Worm (Caenorhabditis elegans) whole organism, early embryonic: Measurements from ENCODE around the gene egl-4.

Source experiments
- F13C5.2 ChIP-seq: sonication (generic microtip); optimal IDR thresholded peaks from 2 replicates; lab custom pipeline; 2017; ENCODE audit warnings: mild to moderate bottlenecking, missing genetic modification characterization, inconsistent platforms, missing compliant biosample characterization
- ama-1 ChIP-seq: fragments of 150-350 bp; optimal IDR thresholded peaks from 2 replicates; lab custom pipeline; 2014
- pes-1 ChIP-seq: fragments of 200-800 bp; sonication (Bioruptor generic); IDR thresholded peaks from 2 replicates; pipeline ENCODE4 v1.3.6; 2022; ENCODE audit warnings: missing genetic modification reagents, missing genetic modification characterization, missing compliant biosample characterization

DNA sequence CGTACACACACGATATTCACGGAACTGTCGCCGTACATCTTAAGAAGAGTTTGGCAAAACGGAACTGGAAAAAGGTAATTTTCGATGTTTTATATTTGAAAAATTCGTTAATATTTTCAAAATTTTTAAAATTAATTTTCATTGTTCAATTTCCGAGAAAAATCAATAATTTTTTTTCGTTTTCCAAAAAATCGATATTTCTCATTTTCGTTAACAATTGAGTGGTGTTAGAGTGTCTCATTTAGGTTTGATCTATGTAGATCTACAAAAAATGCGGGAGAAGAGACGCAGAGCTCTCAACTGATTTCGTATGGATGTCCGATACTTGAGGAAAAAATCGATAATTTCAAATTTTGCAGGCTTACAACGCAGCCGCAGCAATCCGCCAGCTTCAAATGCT is 14.8 kb upstream of the egl-4 start:
- TF ChIP-seq ama-1 (lab: Kevin White, UChicago), result no peak
- no peak for TF ChIP-seq F13C5.2 (tag; lab: Kevin White, UChicago)
- TF ChIP-seq pes-1 (GFP tag; lab: Robert Waterston, UW), result no peak
